Worm (Caenorhabditis elegans): Measurements from ENCODE around the gene C02H6.3.

ce11 chrV:7356684-7357083 lies 31.0 kb downstream of the C02H6.3 start, which contains the start of gene C03G6.21:
- no peak for TF ChIP-seq flt-1 (GFP tag; IDR thresholded peaks at IDR 0.05)
- TF ChIP-seq pes-1 (GFP tag; IDR thresholded peaks at IDR 0.05) = no peak
- no peak for TF ChIP-seq ama-1 (optimal IDR thresholded peaks at IDR 0.05)
- no peak for TF ChIP-seq tra-4 (tag; optimal IDR thresholded peaks at IDR 0.05)
- TF ChIP-seq tbx-11 (GFP tag; IDR thresholded peaks at IDR 0.05) = no peak
- no peak for TF ChIP-seq aly-1 (tag; optimal IDR thresholded peaks at IDR 0.05)
- no peak for TF ChIP-seq tbx-37 (GFP tag; conservative IDR thresholded peaks at IDR 0.05)
- TF ChIP-seq ceh-36 (tag; optimal IDR thresholded peaks at IDR 0.05) = no peak
- no peak for TF ChIP-seq hmbx-1 (tag; optimal IDR thresholded peaks at IDR 0.05)
- no peak for TF ChIP-seq hnd-1 (tag; optimal IDR thresholded peaks at IDR 0.05)
- TF ChIP-seq F13C5.2 (tag; optimal IDR thresholded peaks at IDR 0.05) = no peak

Measured in whole organism, early embryonic.